Fruit fly (Drosophila melanogaster) whole organism, wandering third instar larva: ENCODE measurements around the gene Nagk.

Source experiments
- Hr78 ChIP-seq: fragments of >200 bp; optimal IDR thresholded peaks from 2 replicates; lab custom pipeline; 2017; ENCODE audit warnings: missing biosample characterization, missing genetic modification characterization
- Mio ChIP-seq: sonication (Bioruptor generic); optimal IDR thresholded peaks from 2 replicates; lab custom pipeline; 2016; ENCODE audit warnings: missing biosample characterization, missing genetic modification characterization
- fru ChIP-seq: fragments of 200-800 bp; sonication (Bioruptor generic); optimal IDR thresholded peaks from 3 replicates; lab custom pipeline; 2016; ENCODE audit warnings: missing biosample characterization, mild to moderate bottlenecking, missing genetic modification characterization
- psq ChIP-seq: fragments of 200-800 bp; sonication (Bioruptor generic); optimal IDR thresholded peaks from 3 replicates; lab custom pipeline; 2017; ENCODE audit warnings: missing biosample characterization, mild to moderate bottlenecking, missing genetic modification characterization, moderate library complexity
- usp ChIP-seq: fragments of >200 bp; optimal IDR thresholded peaks from 2 replicates; lab custom pipeline; 2017; ENCODE audit warnings: missing biosample characterization, missing genetic modification characterization

DNA sequence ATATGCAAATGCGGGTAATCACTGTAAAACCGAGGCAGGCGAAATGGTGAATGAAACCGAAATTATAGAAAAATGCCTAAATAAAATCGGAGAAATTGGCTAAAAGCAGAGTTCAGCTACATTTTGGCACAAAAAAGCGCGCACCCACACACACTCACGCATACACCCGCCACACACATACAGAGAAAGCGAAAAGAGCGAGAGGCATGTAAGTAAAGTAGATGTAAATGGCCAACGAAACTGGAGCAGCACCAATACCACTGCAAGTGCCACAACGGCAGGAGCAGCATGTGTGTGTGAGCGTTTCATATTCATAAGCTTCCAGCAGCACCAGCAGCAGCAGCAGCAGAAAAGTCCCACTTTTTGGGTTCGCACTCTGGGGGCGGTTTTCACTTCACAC, 32.4 kb upstream of the Nagk start:
- TF ChIP-seq usp (no peak), Mio (GFP tag; lab: Kevin White, UChicago) (no peak), fru (GFP tag; lab: Kevin White, UChicago) (no peak), psq (no peak), Hr78 (GFP tag; lab: Kevin White, UChicago) (no peak)
